Worm (Caenorhabditis elegans) whole organism, midembryonic: Measurements from ENCODE around the gene grsp-3.

Experiments
- flt-1 ChIP-seq: fragments of 200-800 bp; sonication (Bioruptor generic); IDR thresholded peaks from 2 replicates; pipeline ENCODE4 v1.3.6; 2022; ENCODE audit warnings: missing genetic modification characterization, missing compliant biosample characterization
- tab-1 ChIP-seq: fragments of 200-800 bp; sonication (Bioruptor generic); IDR thresholded peaks from 2 replicates; pipeline ENCODE4 v1.3.6; 2022; ENCODE audit warnings: missing genetic modification characterization, missing compliant biosample characterization
- ztf-23 ChIP-seq: fragments of 200-800 bp; sonication (Bioruptor generic); IDR thresholded peaks from 2 replicates; pipeline ENCODE4 v1.3.6; 2022; ENCODE audit warnings: missing genetic modification reagents, missing genetic modification characterization, missing compliant biosample characterization
- ztf-29 ChIP-seq: fragments of 200-800 bp; sonication (Bioruptor generic); IDR thresholded peaks from 2 replicates; pipeline ENCODE4 v1.3.6; 2022; ENCODE audit warnings: missing genetic modification reagents, missing genetic modification characterization, missing compliant biosample characterization

- TF ChIP-seq tab-1 (GFP tag; lab: Robert Waterston, UW) (no peak), ztf-23 (GFP tag; lab: Robert Waterston, UW) (no peak), ztf-29 (GFP tag; lab: Robert Waterston, UW) (no peak), flt-1 (GFP tag; lab: Robert Waterston, UW) (no peak)
Observed at ce11 chrIV:7167983-7168760, 36.4 kb upstream of the grsp-3 start, which contains the start of gene skr-16.
